Fruit fly (Drosophila melanogaster) whole organism, prepupa: ENCODE results near the gene Culd.
A peak's percentile ranks its signal among the peaks of the same experiment; 100 is the strongest.

Source experiments
- Blimp-1 ChIP-seq: fragments of 200-800 bp; sonication (Bioruptor generic); optimal IDR thresholded peaks from 3 replicates; lab custom pipeline; 2017; ENCODE audit warnings: missing biosample characterization, missing genetic modification characterization, mild to moderate bottlenecking, moderate library complexity, missing genetic modification reagents
- CG10631 ChIP-seq: fragments of 200-800 bp; sonication (Bioruptor generic); optimal IDR thresholded peaks from 2 replicates; lab custom pipeline; 2016; ENCODE audit warnings: missing biosample characterization, missing genetic modification characterization
- CG10669 ChIP-seq: fragments of 200-800 bp; sonication (Bioruptor generic); optimal IDR thresholded peaks from 3 replicates; lab custom pipeline; 2018; ENCODE audit warnings: missing biosample characterization, mild to moderate bottlenecking, missing genetic modification characterization, moderate library complexity
- CG11762 ChIP-seq: fragments of 200-800 bp; sonication (Bioruptor generic); optimal IDR thresholded peaks from 3 replicates; lab custom pipeline; 2016; ENCODE audit warnings: missing biosample characterization, missing genetic modification characterization; ENCODE audit not compliant: insufficient read depth
- CG11902 ChIP-seq: fragments of 200-800 bp; sonication (Bioruptor generic); optimal IDR thresholded peaks from 3 replicates; lab custom pipeline; 2016; ENCODE audit warnings: missing biosample characterization, missing genetic modification characterization
- CG15336 ChIP-seq: fragments of 200-800 bp; sonication (Bioruptor generic); IDR thresholded peaks from 2 replicates; pipeline ENCODE4 v1.3.6; 2022; ENCODE audit warnings: missing biosample characterization, missing genetic modification characterization
- CG16779 ChIP-seq: fragments of 200-800 bp; sonication (Bioruptor generic); optimal IDR thresholded peaks from 3 replicates; lab custom pipeline; 2017; ENCODE audit warnings: missing biosample characterization, mild to moderate bottlenecking, missing genetic modification characterization
- CG31627 ChIP-seq: fragments of 200-800 bp; sonication (Bioruptor generic); optimal IDR thresholded peaks from 3 replicates; lab custom pipeline; 2016; ENCODE audit warnings: missing biosample characterization, missing genetic modification characterization
- CG32006 ChIP-seq: fragments of 200-800 bp; sonication (Bioruptor generic); optimal IDR thresholded peaks from 3 replicates; lab custom pipeline; 2017; ENCODE audit warnings: missing biosample characterization, mild to moderate bottlenecking, missing genetic modification characterization
- CG3919 ChIP-seq: fragments of 200-800 bp; sonication (Bioruptor generic); optimal IDR thresholded peaks from 3 replicates; lab custom pipeline; 2016; ENCODE audit warnings: missing biosample characterization, missing genetic modification characterization
- CG4318 ChIP-seq: fragments of 200-800 bp; sonication (Bioruptor generic); optimal IDR thresholded peaks from 3 replicates; lab custom pipeline; 2017; ENCODE audit warnings: missing biosample characterization, mild to moderate bottlenecking, missing genetic modification characterization
- CG6276 ChIP-seq: fragments of 200-800 bp; sonication (Bioruptor generic); optimal IDR thresholded peaks from 2 replicates; lab custom pipeline; 2017; ENCODE audit warnings: missing biosample characterization, mild to moderate bottlenecking, missing genetic modification characterization
- CG6854 ChIP-seq: fragments of 200-800 bp; sonication (Bioruptor generic); optimal IDR thresholded peaks from 2 replicates; lab custom pipeline; 2017; ENCODE audit warnings: missing biosample characterization, mild to moderate bottlenecking, missing genetic modification characterization
- CG7368 ChIP-seq: fragments of 200-800 bp; sonication (Bioruptor generic); optimal IDR thresholded peaks from 3 replicates; lab custom pipeline; 2016; ENCODE audit warnings: missing biosample characterization, missing genetic modification characterization
- CG8119 ChIP-seq: fragments of 200-800 bp; sonication (Bioruptor generic); IDR thresholded peaks from 3 replicates; pipeline ENCODE4 v1.3.6; 2022; ENCODE audit warnings: missing biosample characterization, missing genetic modification characterization
- CG8632 ChIP-seq: fragments of 200-800 bp; sonication (Bioruptor generic); optimal IDR thresholded peaks from 3 replicates; lab custom pipeline; 2016; ENCODE audit warnings: missing biosample characterization, missing genetic modification characterization
- Eip75B ChIP-seq: fragments of 200-800 bp; sonication (Bioruptor generic); optimal IDR thresholded peaks from 3 replicates; lab custom pipeline; 2016; ENCODE audit warnings: missing biosample characterization, missing genetic modification characterization
- Eip78C ChIP-seq: fragments of 200-800 bp; sonication (Bioruptor generic); peaks from one replicate; lab custom pipeline; 2016; ENCODE audit warnings: missing biosample characterization, missing genetic modification characterization
- Ets21C ChIP-seq: fragments of 200-800 bp; sonication (Bioruptor generic); optimal IDR thresholded peaks from 3 replicates; lab custom pipeline; 2016; ENCODE audit warnings: missing biosample characterization, missing genetic modification characterization
- Ets96B ChIP-seq: fragments of 200-800 bp; optimal IDR thresholded peaks from 2 replicates; lab custom pipeline; 2019; ENCODE audit warnings: missing biosample characterization, mild to moderate bottlenecking, missing genetic modification characterization, moderate library complexity
- Hr38 ChIP-seq: sonication (Bioruptor generic); optimal IDR thresholded peaks from 2 replicates; lab custom pipeline; 2016; ENCODE audit warnings: missing biosample characterization, missing genetic modification characterization
- Hr4 ChIP-seq: fragments of 200-800 bp; sonication (Bioruptor generic); optimal IDR thresholded peaks from 3 replicates; lab custom pipeline; 2016; ENCODE audit warnings: missing biosample characterization, missing genetic modification characterization
- Lpt ChIP-seq: fragments of 200-800 bp; sonication (Bioruptor generic); optimal IDR thresholded peaks from 3 replicates; lab custom pipeline; 2016; ENCODE audit warnings: missing biosample characterization, missing genetic modification characterization
- Smox ChIP-seq: fragments of 200-800 bp; sonication (Bioruptor generic); optimal IDR thresholded peaks from 3 replicates; lab custom pipeline; 2016; ENCODE audit warnings: missing biosample characterization, missing genetic modification characterization
- Sox102F ChIP-seq: fragments of 200-800 bp; sonication (Bioruptor generic); optimal IDR thresholded peaks from 2 replicates; lab custom pipeline; 2016; ENCODE audit warnings: missing biosample characterization, mild to moderate bottlenecking, missing genetic modification characterization
- Sox15 ChIP-seq: fragments of 200-800 bp; sonication (Bioruptor generic); optimal IDR thresholded peaks from 3 replicates; lab custom pipeline; 2016; ENCODE audit warnings: missing biosample characterization, missing genetic modification characterization
- achi ChIP-seq: fragments of 200-800 bp; sonication (Bioruptor generic); optimal IDR thresholded peaks from 3 replicates; lab custom pipeline; 2016; ENCODE audit warnings: missing biosample characterization, missing genetic modification characterization
- acj6 ChIP-seq: fragments of 200-800 bp; sonication (Bioruptor generic); optimal IDR thresholded peaks from 3 replicates; lab custom pipeline; 2016; ENCODE audit warnings: missing biosample characterization, missing genetic modification characterization
- dsx ChIP-seq: fragments of 200-800 bp; optimal IDR thresholded peaks from 3 replicates; lab custom pipeline; 2019; ENCODE audit warnings: missing biosample characterization, mild to moderate bottlenecking, missing genetic modification characterization, moderate library complexity; ENCODE audit not compliant: poor library complexity, severe bottlenecking
- esn ChIP-seq: fragments of 200-800 bp; sonication (Bioruptor generic); optimal IDR thresholded peaks from 2 replicates; lab custom pipeline; 2016; ENCODE audit warnings: missing biosample characterization, mild to moderate bottlenecking, missing genetic modification characterization, moderate library complexity
- fd85E ChIP-seq: fragments of 200-800 bp; sonication (Bioruptor generic); optimal IDR thresholded peaks from 3 replicates; lab custom pipeline; 2016; ENCODE audit warnings: missing biosample characterization, missing genetic modification characterization
- lz ChIP-seq: fragments of 200-800 bp; sonication (Bioruptor generic); optimal IDR thresholded peaks from 3 replicates; lab custom pipeline; 2016; ENCODE audit warnings: missing biosample characterization, missing genetic modification characterization
- net ChIP-seq: fragments of 200-800 bp; sonication (Bioruptor generic); optimal IDR thresholded peaks from 3 replicates; lab custom pipeline; 2016; ENCODE audit warnings: missing biosample characterization, missing genetic modification characterization
- spab ChIP-seq: fragments of 200-800 bp; sonication (Bioruptor generic); optimal IDR thresholded peaks from 2 replicates; lab custom pipeline; 2017; ENCODE audit warnings: missing biosample characterization, mild to moderate bottlenecking, missing genetic modification characterization, missing genetic modification reagents
- vri ChIP-seq: fragments of 200-800 bp; sonication (Bioruptor generic); optimal IDR thresholded peaks from 3 replicates; lab custom pipeline; 2016; ENCODE audit warnings: missing biosample characterization, mild to moderate bottlenecking, missing genetic modification characterization

The Culd gene

dm6 chr3L:8333574-8333973 is 22.5 kb downstream of the Culd start:
- TF ChIP-seq CG11902 (GFP tag; lab: Kevin White, UChicago), result no peak
- TF ChIP-seq spab (GFP tag; lab: Kevin White, UChicago), result no peak
- no peak for TF ChIP-seq CG6854 (GFP tag; lab: Kevin White, UChicago)
- TF ChIP-seq CG31627 (GFP tag; lab: Kevin White, UChicago), result no peak
- TF ChIP-seq CG8119 (GFP tag; lab: Robert Waterston, UW), result peak; percentile 58
- TF ChIP-seq esn (GFP tag; lab: Kevin White, UChicago), result no peak
- no peak for TF ChIP-seq dsx (GFP tag; lab: Kevin White, UChicago)
- no peak for TF ChIP-seq Hr38 (GFP tag; lab: Kevin White, UChicago)
- peak; percentile 2 for TF ChIP-seq CG32006 (GFP tag; lab: Kevin White, UChicago)
- TF ChIP-seq CG6276 (GFP tag; lab: Kevin White, UChicago), result peak; percentile 61
- TF ChIP-seq Smox (GFP tag; lab: Kevin White, UChicago), result no peak
- no peak for TF ChIP-seq Ets96B (tag; lab: Kevin White, UChicago)
- no peak for TF ChIP-seq Ets21C (GFP tag; lab: Kevin White, UChicago)
- no peak for TF ChIP-seq Eip75B (GFP tag; lab: Kevin White, UChicago)
- no peak for TF ChIP-seq CG10669
- TF ChIP-seq CG15336 (GFP tag; lab: Robert Waterston, UW), result 0 out of 2 replicates have a peak, but pooled peaks have one; percentile 27
- no peak for TF ChIP-seq vri (GFP tag; lab: Kevin White, UChicago)
- TF ChIP-seq Blimp-1 (GFP tag; lab: Kevin White, UChicago), result no peak
- TF ChIP-seq CG8632 (GFP tag; lab: Kevin White, UChicago), result no peak
- TF ChIP-seq Eip78C (GFP tag; lab: Kevin White, UChicago), result peak; percentile 41
- no peak for TF ChIP-seq CG7368 (GFP tag; lab: Kevin White, UChicago)
- no peak for TF ChIP-seq CG3919 (GFP tag; lab: Kevin White, UChicago)
- peak; percentile 36 for TF ChIP-seq Hr4 (GFP tag; lab: Kevin White, UChicago)
- no peak for TF ChIP-seq acj6

dm6 chr3L:8331414-8331813 is 24.7 kb downstream of the Culd start:
- TF ChIP-seq achi (GFP tag; lab: Kevin White, UChicago), result no peak
- no peak for TF ChIP-seq net (GFP tag; lab: Kevin White, UChicago)
- TF ChIP-seq CG10631, result no peak
- no peak for TF ChIP-seq CG10669
- TF ChIP-seq CG11762 (GFP tag; lab: Kevin White, UChicago), result no peak
- TF ChIP-seq, all 60 proteins: peak for 0

dm6 chr3L:8329005-8329404 is 27.1 kb downstream of the Culd start:
- TF ChIP-seq Eip78C (GFP tag; lab: Kevin White, UChicago) (peak; percentile 12), CG4318 (no peak), fd85E (no peak)

dm6 chr3L:8328283-8328682 is 27.8 kb downstream of the Culd start, which contains the start of gene CG34462:
TSS of gene CG34462 (plus strand) at chr3L:8328583.
- TF ChIP-seq Blimp-1 (GFP tag; lab: Kevin White, UChicago) (no peak), CG32006 (GFP tag; lab: Kevin White, UChicago) (no peak), Hr4 (GFP tag; lab: Kevin White, UChicago) (no peak), CG11902 (GFP tag; lab: Kevin White, UChicago) (no peak), lz (no peak), Sox102F (GFP tag; lab: Kevin White, UChicago) (no peak), Sox15 (GFP tag; lab: Kevin White, UChicago) (no peak), Eip78C (GFP tag; lab: Kevin White, UChicago) (no peak), Lpt (no peak), spab (GFP tag; lab: Kevin White, UChicago) (no peak)

dm6 chr3L:8325559-8325958 is 30.5 kb downstream of the Culd start, which contains the start of gene CG34461:
TSS of gene CG34461 (plus strand) at chr3L:8325859.
- TF ChIP-seq CG10631 (no peak), vri (GFP tag; lab: Kevin White, UChicago) (no peak), net (GFP tag; lab: Kevin White, UChicago) (no peak), CG16779 (tag; lab: Kevin White, UChicago) (no peak)
